Worm (Caenorhabditis elegans) whole organism, midembryonic: ENCODE data around the gene cox-17.

ENCODE experiments used
- T22C8.4 ChIP-seq: fragments of 200-800 bp; sonication (Bioruptor generic); IDR thresholded peaks from 2 replicates; pipeline ENCODE4 v1.3.6; 2022; ENCODE audit warnings: missing genetic modification characterization, missing compliant biosample characterization
- cog-1 ChIP-seq: sonication (generic microtip); optimal IDR thresholded peaks from 2 replicates; lab custom pipeline; 2016; ENCODE audit warnings: missing genetic modification characterization, missing compliant biosample characterization
- flt-1 ChIP-seq: fragments of 200-800 bp; sonication (Bioruptor generic); IDR thresholded peaks from 2 replicates; pipeline ENCODE4 v1.3.6; 2022; ENCODE audit warnings: missing genetic modification characterization, missing compliant biosample characterization
- klf-2 ChIP-seq: fragments of 200-800 bp; sonication (Bioruptor generic); conservative IDR thresholded peaks from 2 replicates; pipeline ENCODE4 v1.3.6; 2022; ENCODE audit warnings: missing genetic modification reagents, missing genetic modification characterization, missing compliant biosample characterization
- med-1 ChIP-seq: sonication (generic microtip); optimal IDR thresholded peaks from 2 replicates; lab custom pipeline; 2017; ENCODE audit warnings: missing genetic modification characterization, mild to moderate bottlenecking, missing compliant biosample characterization, antibody characterized with exemption, missing genetic modification reagents; ENCODE audit not compliant: insufficient read depth
- ztf-23 ChIP-seq: fragments of 200-800 bp; sonication (Bioruptor generic); IDR thresholded peaks from 2 replicates; pipeline ENCODE4 v1.3.6; 2022; ENCODE audit warnings: missing genetic modification reagents, missing genetic modification characterization, missing compliant biosample characterization
- ztf-29 ChIP-seq: fragments of 200-800 bp; sonication (Bioruptor generic); IDR thresholded peaks from 2 replicates; pipeline ENCODE4 v1.3.6; 2022; ENCODE audit warnings: missing genetic modification reagents, missing genetic modification characterization, missing compliant biosample characterization

- TF ChIP-seq ztf-23 (no peak), med-1 (no peak), klf-2 (GFP tag; lab: Robert Waterston, UW) (no peak), cog-1 (tag; lab: Kevin White, UChicago) (no peak), flt-1 (no peak), T22C8.4 (GFP tag; lab: Robert Waterston, UW) (no peak), ztf-29 (GFP tag; lab: Robert Waterston, UW) (no peak)
Observed at ce11 chrIII:156645-157044, 34.1 kb upstream of the cox-17 start, which contains the start of the genes zig-13 and ver-1.
